Fruit fly (Drosophila melanogaster) whole organism, pupa: Measurements from ENCODE around the gene Pen.

Experiments
- CG13204 ChIP-seq: fragments of 200-800 bp; sonication (Bioruptor generic); optimal IDR thresholded peaks from 2 replicates; lab custom pipeline; 2018; ENCODE audit warnings: missing biosample characterization, mild to moderate bottlenecking, missing genetic modification characterization, moderate library complexity
- CG14655 ChIP-seq: fragments of 200-800 bp; sonication (Bioruptor generic); optimal IDR thresholded peaks from 3 replicates; lab custom pipeline; 2017; ENCODE audit warnings: mild to moderate bottlenecking, missing biosample characterization, missing genetic modification reagents, missing genetic modification characterization
- CG15710 ChIP-seq: fragments of 200-800 bp; sonication (Bioruptor generic); optimal IDR thresholded peaks from 2 replicates; lab custom pipeline; 2018; ENCODE audit warnings: missing biosample characterization, mild to moderate bottlenecking, missing genetic modification characterization, moderate library complexity
- CG17806 ChIP-seq: fragments of 200-800 bp; sonication (Bioruptor generic); optimal IDR thresholded peaks from 2 replicates; lab custom pipeline; 2018; ENCODE audit warnings: missing biosample characterization, mild to moderate bottlenecking, missing genetic modification characterization, moderate library complexity
- CG32121 ChIP-seq: fragments of 200-800 bp; sonication (Bioruptor generic); IDR thresholded peaks from 2 replicates; pipeline ENCODE4 v1.3.6; 2022; ENCODE audit warnings: missing biosample characterization, missing genetic modification characterization
- CG34367 ChIP-seq: fragments of 200-800 bp; sonication (Bioruptor generic); optimal IDR thresholded peaks from 2 replicates; lab custom pipeline; 2018; ENCODE audit warnings: missing biosample characterization, mild to moderate bottlenecking, missing genetic modification characterization
- CG8159 ChIP-seq: fragments of 200-800 bp; sonication (Bioruptor generic); optimal IDR thresholded peaks from 3 replicates; lab custom pipeline; 2018; ENCODE audit warnings: missing biosample characterization, mild to moderate bottlenecking, missing genetic modification characterization, moderate library complexity
- CG9948 ChIP-seq: fragments of 200-800 bp; sonication (Bioruptor generic); optimal IDR thresholded peaks from 2 replicates; lab custom pipeline; 2018; ENCODE audit warnings: missing biosample characterization, mild to moderate bottlenecking, missing genetic modification characterization, moderate library complexity
- D1 ChIP-seq: fragments of 200-800 bp; sonication (Bioruptor generic); optimal IDR thresholded peaks from 2 replicates; lab custom pipeline; 2018; ENCODE audit warnings: missing biosample characterization, mild to moderate bottlenecking, missing genetic modification characterization, moderate library complexity
- EcR ChIP-seq: fragments of 200-800 bp; sonication (Bioruptor generic); optimal IDR thresholded peaks from 3 replicates; lab custom pipeline; 2019; ENCODE audit warnings: missing biosample characterization, missing genetic modification characterization, mild to moderate bottlenecking, moderate library complexity, missing genetic modification reagents
- Ets98B ChIP-seq: fragments of 200-800 bp; sonication (Bioruptor generic); IDR thresholded peaks from 2 replicates; pipeline ENCODE4 v1.3.6; 2022; ENCODE audit warnings: missing biosample characterization, missing genetic modification characterization
- Pif1B ChIP-seq: fragments of 200-800 bp; sonication (Bioruptor generic); optimal IDR thresholded peaks from 3 replicates; lab custom pipeline; 2016; ENCODE audit warnings: missing biosample characterization, missing genetic modification characterization
- rn ChIP-seq: fragments of 200-800 bp; sonication (Bioruptor generic); IDR thresholded peaks from 2 replicates; pipeline ENCODE4 v1.3.6; 2022; ENCODE audit warnings: missing biosample characterization, missing genetic modification characterization

dm6 chr2L:10056705-10057104 is at the start of gene Pen:
- TF ChIP-seq rn (GFP tag; lab: Robert Waterston, UW) (no peak), CG14655 (GFP tag; lab: Kevin White, UChicago) (no peak), CG15710 (tag; lab: Kevin White, UChicago) (no peak), CG17806 (tag; lab: Kevin White, UChicago) (no peak), Pif1B (GFP tag; lab: Kevin White, UChicago) (no peak), CG9948 (tag; lab: Kevin White, UChicago) (no peak), EcR (peak; percentile 40), CG32121 (no peak), Ets98B (no peak), CG13204 (GFP tag; lab: Kevin White, UChicago) (no peak), CG8159 (tag; lab: Kevin White, UChicago) (no peak), CG34367 (tag; lab: Kevin White, UChicago) (no peak), D1 (tag; lab: Kevin White, UChicago) (no peak)
